Fruit fly (Drosophila melanogaster) whole organism, prepupa: ENCODE measurements around the gene CG43348.
A peak's percentile ranks its signal among the peaks of the same experiment; 100 is the strongest.

Experiments used
- Blimp-1 ChIP-seq: fragments of 200-800 bp; sonication (Bioruptor generic); optimal IDR thresholded peaks from 3 replicates; lab custom pipeline; 2017; ENCODE audit warnings: missing biosample characterization, missing genetic modification characterization, mild to moderate bottlenecking, moderate library complexity, missing genetic modification reagents
- CG10669 ChIP-seq: fragments of 200-800 bp; sonication (Bioruptor generic); optimal IDR thresholded peaks from 3 replicates; lab custom pipeline; 2018; ENCODE audit warnings: missing biosample characterization, mild to moderate bottlenecking, missing genetic modification characterization, moderate library complexity
- CG11294 ChIP-seq: fragments of 200-800 bp; sonication (Bioruptor generic); IDR thresholded peaks from 2 replicates; pipeline ENCODE4 v1.3.6; 2022; ENCODE audit warnings: missing biosample characterization, missing genetic modification characterization
- CG11762 ChIP-seq: fragments of 200-800 bp; sonication (Bioruptor generic); optimal IDR thresholded peaks from 3 replicates; lab custom pipeline; 2016; ENCODE audit warnings: missing biosample characterization, missing genetic modification characterization; ENCODE audit not compliant: insufficient read depth
- CG11902 ChIP-seq: fragments of 200-800 bp; sonication (Bioruptor generic); optimal IDR thresholded peaks from 3 replicates; lab custom pipeline; 2016; ENCODE audit warnings: missing biosample characterization, missing genetic modification characterization
- CG1621 ChIP-seq: fragments of 200-800 bp; sonication (Bioruptor generic); optimal IDR thresholded peaks from 3 replicates; lab custom pipeline; 2018; ENCODE audit warnings: missing biosample characterization, mild to moderate bottlenecking, missing genetic modification characterization
- CG3032 ChIP-seq: fragments of 200-800 bp; optimal IDR thresholded peaks from 2 replicates; lab custom pipeline; 2019; ENCODE audit warnings: missing biosample characterization, mild to moderate bottlenecking, missing genetic modification characterization, moderate library complexity
- CG31627 ChIP-seq: fragments of 200-800 bp; sonication (Bioruptor generic); optimal IDR thresholded peaks from 3 replicates; lab custom pipeline; 2016; ENCODE audit warnings: missing biosample characterization, missing genetic modification characterization
- CG32006 ChIP-seq: fragments of 200-800 bp; sonication (Bioruptor generic); optimal IDR thresholded peaks from 3 replicates; lab custom pipeline; 2017; ENCODE audit warnings: missing biosample characterization, mild to moderate bottlenecking, missing genetic modification characterization
- CG34406 ChIP-seq: fragments of 200-800 bp; sonication (Bioruptor generic); optimal IDR thresholded peaks from 3 replicates; lab custom pipeline; 2016; ENCODE audit warnings: missing biosample characterization, missing genetic modification characterization
- CG4318 ChIP-seq: fragments of 200-800 bp; sonication (Bioruptor generic); optimal IDR thresholded peaks from 3 replicates; lab custom pipeline; 2017; ENCODE audit warnings: missing biosample characterization, mild to moderate bottlenecking, missing genetic modification characterization
- CG7368 ChIP-seq: fragments of 200-800 bp; sonication (Bioruptor generic); optimal IDR thresholded peaks from 3 replicates; lab custom pipeline; 2016; ENCODE audit warnings: missing biosample characterization, missing genetic modification characterization
- CG8632 ChIP-seq: fragments of 200-800 bp; sonication (Bioruptor generic); optimal IDR thresholded peaks from 3 replicates; lab custom pipeline; 2016; ENCODE audit warnings: missing biosample characterization, missing genetic modification characterization
- CG9139 ChIP-seq: fragments of 200-800 bp; sonication (Bioruptor generic); optimal IDR thresholded peaks from 3 replicates; lab custom pipeline; 2017; ENCODE audit warnings: missing biosample characterization, mild to moderate bottlenecking, missing genetic modification characterization
- Eip93F ChIP-seq: fragments of 200-800 bp; sonication (Bioruptor generic); optimal IDR thresholded peaks from 2 replicates; lab custom pipeline; 2016; ENCODE audit warnings: missing biosample characterization, mild to moderate bottlenecking, missing genetic modification characterization
- Ets21C ChIP-seq: fragments of 200-800 bp; sonication (Bioruptor generic); optimal IDR thresholded peaks from 3 replicates; lab custom pipeline; 2016; ENCODE audit warnings: missing biosample characterization, missing genetic modification characterization
- Hr38 ChIP-seq: sonication (Bioruptor generic); optimal IDR thresholded peaks from 2 replicates; lab custom pipeline; 2016; ENCODE audit warnings: missing biosample characterization, missing genetic modification characterization
- Lpt ChIP-seq: fragments of 200-800 bp; sonication (Bioruptor generic); optimal IDR thresholded peaks from 3 replicates; lab custom pipeline; 2016; ENCODE audit warnings: missing biosample characterization, missing genetic modification characterization
- OdsH ChIP-seq: fragments of 200-800 bp; sonication (Bioruptor generic); optimal IDR thresholded peaks from 3 replicates; lab custom pipeline; 2016; ENCODE audit warnings: missing biosample characterization, missing genetic modification characterization
- Sox14 ChIP-seq: fragments of 200-800 bp; sonication (Bioruptor generic); optimal IDR thresholded peaks from 3 replicates; lab custom pipeline; 2016; ENCODE audit warnings: missing biosample characterization, missing genetic modification characterization
- Sox15 ChIP-seq: fragments of 200-800 bp; sonication (Bioruptor generic); optimal IDR thresholded peaks from 3 replicates; lab custom pipeline; 2016; ENCODE audit warnings: missing biosample characterization, missing genetic modification characterization
- achi ChIP-seq: fragments of 200-800 bp; sonication (Bioruptor generic); optimal IDR thresholded peaks from 3 replicates; lab custom pipeline; 2016; ENCODE audit warnings: missing biosample characterization, missing genetic modification characterization
- acj6 ChIP-seq: fragments of 200-800 bp; sonication (Bioruptor generic); optimal IDR thresholded peaks from 3 replicates; lab custom pipeline; 2016; ENCODE audit warnings: missing biosample characterization, missing genetic modification characterization
- dac ChIP-seq: fragments of 200-800 bp; sonication (Bioruptor generic); optimal IDR thresholded peaks from 2 replicates; lab custom pipeline; 2017; ENCODE audit warnings: missing biosample characterization, mild to moderate bottlenecking, missing genetic modification characterization
- dsx ChIP-seq: fragments of 200-800 bp; optimal IDR thresholded peaks from 3 replicates; lab custom pipeline; 2019; ENCODE audit warnings: missing biosample characterization, mild to moderate bottlenecking, missing genetic modification characterization, moderate library complexity; ENCODE audit not compliant: poor library complexity, severe bottlenecking
- esn ChIP-seq: fragments of 200-800 bp; sonication (Bioruptor generic); optimal IDR thresholded peaks from 2 replicates; lab custom pipeline; 2016; ENCODE audit warnings: missing biosample characterization, mild to moderate bottlenecking, missing genetic modification characterization, moderate library complexity
- fd59A ChIP-seq: fragments of 200-800 bp; sonication (Bioruptor generic); optimal IDR thresholded peaks from 2 replicates; lab custom pipeline; 2017; ENCODE audit warnings: missing biosample characterization, mild to moderate bottlenecking, missing genetic modification characterization, missing genetic modification reagents
- fd85E ChIP-seq: fragments of 200-800 bp; sonication (Bioruptor generic); optimal IDR thresholded peaks from 3 replicates; lab custom pipeline; 2016; ENCODE audit warnings: missing biosample characterization, missing genetic modification characterization
- fkh ChIP-seq: fragments of 200-800 bp; sonication (Bioruptor generic); optimal IDR thresholded peaks from 3 replicates; lab custom pipeline; 2017; ENCODE audit warnings: missing biosample characterization, mild to moderate bottlenecking, missing genetic modification characterization, moderate library complexity
- lz ChIP-seq: fragments of 200-800 bp; sonication (Bioruptor generic); optimal IDR thresholded peaks from 3 replicates; lab custom pipeline; 2016; ENCODE audit warnings: missing biosample characterization, missing genetic modification characterization
- net ChIP-seq: fragments of 200-800 bp; sonication (Bioruptor generic); optimal IDR thresholded peaks from 3 replicates; lab custom pipeline; 2016; ENCODE audit warnings: missing biosample characterization, missing genetic modification characterization
- pdm3 ChIP-seq: fragments of 200-800 bp; sonication (Bioruptor generic); optimal IDR thresholded peaks from 3 replicates; lab custom pipeline; 2016; ENCODE audit warnings: missing biosample characterization, missing genetic modification characterization
- salr ChIP-seq, 2 experiments: fragments of 200-800 bp; sonication (Bioruptor generic); optimal IDR thresholded peaks; 3 replicates each; lab custom pipeline; 2016 to 2018; ENCODE audit warnings: missing biosample characterization in 2 of 2, missing genetic modification characterization in 2 of 2, mild to moderate bottlenecking in 1 of 2
- ss ChIP-seq, 2 experiments: fragments of 200-800 bp; sonication (Bioruptor generic); optimal IDR thresholded peaks; 2 replicates in 1 of 2; 3 replicates in 1 of 2; lab custom pipeline; 2017 to 2018; ENCODE audit warnings: mild to moderate bottlenecking in 2 of 2, missing biosample characterization in 2 of 2, missing genetic modification characterization in 2 of 2, moderate library complexity in 1 of 2
- svp ChIP-seq: fragments of 200-800 bp; sonication (Bioruptor generic); peaks from one replicate; lab custom pipeline; 2016; ENCODE audit warnings: missing biosample characterization, missing genetic modification characterization
- topi ChIP-seq: fragments of 200-800 bp; sonication (Bioruptor generic); optimal IDR thresholded peaks from 3 replicates; lab custom pipeline; 2016; ENCODE audit warnings: missing biosample characterization, missing genetic modification characterization
- vri ChIP-seq: fragments of 200-800 bp; sonication (Bioruptor generic); optimal IDR thresholded peaks from 3 replicates; lab custom pipeline; 2016; ENCODE audit warnings: missing biosample characterization, mild to moderate bottlenecking, missing genetic modification characterization

The CG43348 gene

DNA sequence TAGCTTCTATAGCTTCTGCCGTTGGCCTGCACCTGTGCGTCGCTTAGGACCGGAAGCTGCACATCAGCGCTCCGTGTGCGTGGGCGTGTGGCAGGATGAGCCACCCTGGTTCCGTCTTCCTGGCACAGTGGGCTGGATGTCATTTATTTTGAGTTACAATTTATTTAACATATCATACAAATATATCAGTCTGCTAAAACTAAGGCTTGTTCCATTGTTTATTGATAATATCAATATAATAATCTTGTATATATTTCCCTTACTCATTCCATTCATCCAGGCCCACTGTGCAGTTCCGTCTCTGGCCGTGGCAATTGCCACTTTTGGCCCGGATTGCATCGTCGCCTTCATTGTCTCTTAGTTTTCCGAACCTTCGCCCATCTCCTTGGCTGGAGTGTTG, 15.3 kb downstream of the CG43348 start (continued):
- TF ChIP-seq salr (GFP tag; optimal IDR thresholded peaks at IDR 0.05; lab: Kevin White, UChicago) (no peak), fd85E (GFP tag; lab: Kevin White, UChicago) (no peak), CG11294 (no peak), pdm3 (peak; percentile 11), topi (GFP tag; lab: Kevin White, UChicago) (no peak), CG10669 (GFP tag; lab: Kevin White, UChicago) (no peak), CG7368 (GFP tag; lab: Kevin White, UChicago) (no peak), Eip93F (GFP tag; lab: Kevin White, UChicago) (no peak), dac (no peak), net (GFP tag; lab: Kevin White, UChicago) (no peak), Hr38 (GFP tag; lab: Kevin White, UChicago) (no peak), acj6 (GFP tag; lab: Kevin White, UChicago) (no peak), Ets21C (GFP tag; lab: Kevin White, UChicago) (no peak), CG1621 (no peak), esn (GFP tag; lab: Kevin White, UChicago) (peak; percentile 1), CG11762 (GFP tag; lab: Kevin White, UChicago) (no peak), lz (GFP tag; lab: Kevin White, UChicago) (no peak), ss (GFP tag; optimal IDR thresholded peaks at IDR 0.05; lab: Kevin White, UChicago) (no peak), CG9139 (GFP tag; lab: Kevin White, UChicago) (no peak), Lpt (GFP tag; lab: Kevin White, UChicago) (no peak), OdsH (GFP tag; lab: Kevin White, UChicago) (peak; percentile 18), CG31627 (GFP tag; lab: Kevin White, UChicago) (no peak), CG3032 (tag; lab: Kevin White, UChicago) (no peak), CG32006 (no peak), fd59A (no peak), CG11902 (no peak), vri (GFP tag; lab: Kevin White, UChicago) (no peak), CG34406 (GFP tag; lab: Kevin White, UChicago) (no peak), dsx (GFP tag; lab: Kevin White, UChicago) (no peak), Sox14 (GFP tag; lab: Kevin White, UChicago) (no peak), Sox15 (GFP tag; lab: Kevin White, UChicago) (no peak), svp (GFP tag; lab: Kevin White, UChicago) (peak; percentile 36)

dm6 chr2L:1217033-1217612, 17.9 kb downstream of the CG43348 start:
- TF ChIP-seq Ets21C (GFP tag; lab: Kevin White, UChicago) (no peak), OdsH (GFP tag; lab: Kevin White, UChicago) (no peak), Lpt (GFP tag; lab: Kevin White, UChicago) (no peak), dac (no peak), fd85E (GFP tag; lab: Kevin White, UChicago) (no peak), CG4318 (GFP tag; lab: Kevin White, UChicago) (no peak), fkh (GFP tag; lab: Kevin White, UChicago) (no peak), Blimp-1 (GFP tag; lab: Kevin White, UChicago) (no peak), CG10669 (GFP tag; lab: Kevin White, UChicago) (no peak), CG8632 (GFP tag; lab: Kevin White, UChicago) (no peak), CG7368 (GFP tag; lab: Kevin White, UChicago) (no peak), achi (no peak), CG1621 (no peak)
